Fruit fly (Drosophila melanogaster) whole organism, prepupa: Measurements from ENCODE around the gene CG14453.

Experiments used
- CG10631 ChIP-seq: fragments of 200-800 bp; sonication (Bioruptor generic); optimal IDR thresholded peaks from 2 replicates; lab custom pipeline; 2016; ENCODE audit warnings: missing biosample characterization, missing genetic modification characterization
- CG10669 ChIP-seq: fragments of 200-800 bp; sonication (Bioruptor generic); optimal IDR thresholded peaks from 3 replicates; lab custom pipeline; 2018; ENCODE audit warnings: missing biosample characterization, mild to moderate bottlenecking, missing genetic modification characterization, moderate library complexity
- CG11294 ChIP-seq: fragments of 200-800 bp; sonication (Bioruptor generic); IDR thresholded peaks from 2 replicates; pipeline ENCODE4 v1.3.6; 2022; ENCODE audit warnings: missing biosample characterization, missing genetic modification characterization
- CG11762 ChIP-seq: fragments of 200-800 bp; sonication (Bioruptor generic); optimal IDR thresholded peaks from 3 replicates; lab custom pipeline; 2016; ENCODE audit warnings: missing biosample characterization, missing genetic modification characterization; ENCODE audit not compliant: insufficient read depth
- CG11902 ChIP-seq: fragments of 200-800 bp; sonication (Bioruptor generic); optimal IDR thresholded peaks from 3 replicates; lab custom pipeline; 2016; ENCODE audit warnings: missing biosample characterization, missing genetic modification characterization
- CG15336 ChIP-seq: fragments of 200-800 bp; sonication (Bioruptor generic); IDR thresholded peaks from 2 replicates; pipeline ENCODE4 v1.3.6; 2022; ENCODE audit warnings: missing biosample characterization, missing genetic modification characterization
- CG1621 ChIP-seq: fragments of 200-800 bp; sonication (Bioruptor generic); optimal IDR thresholded peaks from 3 replicates; lab custom pipeline; 2018; ENCODE audit warnings: missing biosample characterization, mild to moderate bottlenecking, missing genetic modification characterization
- CG16779 ChIP-seq: fragments of 200-800 bp; sonication (Bioruptor generic); optimal IDR thresholded peaks from 3 replicates; lab custom pipeline; 2017; ENCODE audit warnings: missing biosample characterization, mild to moderate bottlenecking, missing genetic modification characterization
- CG31627 ChIP-seq: fragments of 200-800 bp; sonication (Bioruptor generic); optimal IDR thresholded peaks from 3 replicates; lab custom pipeline; 2016; ENCODE audit warnings: missing biosample characterization, missing genetic modification characterization
- CG32006 ChIP-seq: fragments of 200-800 bp; sonication (Bioruptor generic); optimal IDR thresholded peaks from 3 replicates; lab custom pipeline; 2017; ENCODE audit warnings: missing biosample characterization, mild to moderate bottlenecking, missing genetic modification characterization
- CG34406 ChIP-seq: fragments of 200-800 bp; sonication (Bioruptor generic); optimal IDR thresholded peaks from 3 replicates; lab custom pipeline; 2016; ENCODE audit warnings: missing biosample characterization, missing genetic modification characterization
- CG3919 ChIP-seq: fragments of 200-800 bp; sonication (Bioruptor generic); optimal IDR thresholded peaks from 3 replicates; lab custom pipeline; 2016; ENCODE audit warnings: missing biosample characterization, missing genetic modification characterization
- CG4318 ChIP-seq: fragments of 200-800 bp; sonication (Bioruptor generic); optimal IDR thresholded peaks from 3 replicates; lab custom pipeline; 2017; ENCODE audit warnings: missing biosample characterization, mild to moderate bottlenecking, missing genetic modification characterization
- CG6163 ChIP-seq: fragments of 200-800 bp; sonication (Bioruptor generic); IDR thresholded peaks from 3 replicates; pipeline ENCODE4 v1.3.6; 2022; ENCODE audit warnings: missing biosample characterization, missing genetic modification characterization
- CG6276 ChIP-seq: fragments of 200-800 bp; sonication (Bioruptor generic); optimal IDR thresholded peaks from 2 replicates; lab custom pipeline; 2017; ENCODE audit warnings: missing biosample characterization, mild to moderate bottlenecking, missing genetic modification characterization
- CG6792 ChIP-seq: fragments of 200-800 bp; sonication (Bioruptor generic); optimal IDR thresholded peaks from 3 replicates; lab custom pipeline; 2016; ENCODE audit warnings: missing biosample characterization, missing genetic modification characterization
- CG6808 ChIP-seq: fragments of 200-800 bp; sonication (Bioruptor generic); optimal IDR thresholded peaks from 3 replicates; lab custom pipeline; 2017; ENCODE audit warnings: missing biosample characterization, missing genetic modification characterization, mild to moderate bottlenecking, moderate library complexity, missing genetic modification reagents
- CG6854 ChIP-seq: fragments of 200-800 bp; sonication (Bioruptor generic); optimal IDR thresholded peaks from 2 replicates; lab custom pipeline; 2017; ENCODE audit warnings: missing biosample characterization, mild to moderate bottlenecking, missing genetic modification characterization
- CG7368 ChIP-seq: fragments of 200-800 bp; sonication (Bioruptor generic); optimal IDR thresholded peaks from 3 replicates; lab custom pipeline; 2016; ENCODE audit warnings: missing biosample characterization, missing genetic modification characterization
- CG8119 ChIP-seq: fragments of 200-800 bp; sonication (Bioruptor generic); IDR thresholded peaks from 3 replicates; pipeline ENCODE4 v1.3.6; 2022; ENCODE audit warnings: missing biosample characterization, missing genetic modification characterization
- CG8319 ChIP-seq: fragments of 200-800 bp; sonication (Bioruptor generic); optimal IDR thresholded peaks from 3 replicates; lab custom pipeline; 2016; ENCODE audit warnings: missing biosample characterization, missing genetic modification characterization
- CG9139 ChIP-seq: fragments of 200-800 bp; sonication (Bioruptor generic); optimal IDR thresholded peaks from 3 replicates; lab custom pipeline; 2017; ENCODE audit warnings: missing biosample characterization, mild to moderate bottlenecking, missing genetic modification characterization
- Eip75B ChIP-seq: fragments of 200-800 bp; sonication (Bioruptor generic); optimal IDR thresholded peaks from 3 replicates; lab custom pipeline; 2016; ENCODE audit warnings: missing biosample characterization, missing genetic modification characterization
- Eip78C ChIP-seq: fragments of 200-800 bp; sonication (Bioruptor generic); peaks from one replicate; lab custom pipeline; 2016; ENCODE audit warnings: missing biosample characterization, missing genetic modification characterization
- Ets21C ChIP-seq: fragments of 200-800 bp; sonication (Bioruptor generic); optimal IDR thresholded peaks from 3 replicates; lab custom pipeline; 2016; ENCODE audit warnings: missing biosample characterization, missing genetic modification characterization
- Gug ChIP-seq: fragments of 200-800 bp; sonication (Bioruptor generic); IDR thresholded peaks from 2 replicates; pipeline ENCODE4 v1.3.6; 2022; ENCODE audit warnings: missing biosample characterization, missing genetic modification characterization
- Hr38 ChIP-seq: sonication (Bioruptor generic); optimal IDR thresholded peaks from 2 replicates; lab custom pipeline; 2016; ENCODE audit warnings: missing biosample characterization, missing genetic modification characterization
- Hr39 ChIP-seq: fragments of 200-800 bp; sonication (Bioruptor generic); optimal IDR thresholded peaks from 2 replicates; lab custom pipeline; 2016; ENCODE audit warnings: missing biosample characterization, missing genetic modification characterization
- Hr4 ChIP-seq: fragments of 200-800 bp; sonication (Bioruptor generic); optimal IDR thresholded peaks from 3 replicates; lab custom pipeline; 2016; ENCODE audit warnings: missing biosample characterization, missing genetic modification characterization
- Lpt ChIP-seq: fragments of 200-800 bp; sonication (Bioruptor generic); optimal IDR thresholded peaks from 3 replicates; lab custom pipeline; 2016; ENCODE audit warnings: missing biosample characterization, missing genetic modification characterization
- OdsH ChIP-seq: fragments of 200-800 bp; sonication (Bioruptor generic); optimal IDR thresholded peaks from 3 replicates; lab custom pipeline; 2016; ENCODE audit warnings: missing biosample characterization, missing genetic modification characterization
- Sox102F ChIP-seq: fragments of 200-800 bp; sonication (Bioruptor generic); optimal IDR thresholded peaks from 2 replicates; lab custom pipeline; 2016; ENCODE audit warnings: missing biosample characterization, mild to moderate bottlenecking, missing genetic modification characterization
- Sox14 ChIP-seq: fragments of 200-800 bp; sonication (Bioruptor generic); optimal IDR thresholded peaks from 3 replicates; lab custom pipeline; 2016; ENCODE audit warnings: missing biosample characterization, missing genetic modification characterization
- Sox15 ChIP-seq: fragments of 200-800 bp; sonication (Bioruptor generic); optimal IDR thresholded peaks from 3 replicates; lab custom pipeline; 2016; ENCODE audit warnings: missing biosample characterization, missing genetic modification characterization
- achi ChIP-seq: fragments of 200-800 bp; sonication (Bioruptor generic); optimal IDR thresholded peaks from 3 replicates; lab custom pipeline; 2016; ENCODE audit warnings: missing biosample characterization, missing genetic modification characterization
- acj6 ChIP-seq: fragments of 200-800 bp; sonication (Bioruptor generic); optimal IDR thresholded peaks from 3 replicates; lab custom pipeline; 2016; ENCODE audit warnings: missing biosample characterization, missing genetic modification characterization
- cyc ChIP-seq: fragments of 200-800 bp; sonication (Bioruptor generic); optimal IDR thresholded peaks from 3 replicates; lab custom pipeline; 2016; ENCODE audit warnings: missing biosample characterization, missing genetic modification characterization
- dac ChIP-seq: fragments of 200-800 bp; sonication (Bioruptor generic); optimal IDR thresholded peaks from 2 replicates; lab custom pipeline; 2017; ENCODE audit warnings: missing biosample characterization, mild to moderate bottlenecking, missing genetic modification characterization
- dsx ChIP-seq: fragments of 200-800 bp; optimal IDR thresholded peaks from 3 replicates; lab custom pipeline; 2019; ENCODE audit warnings: missing biosample characterization, mild to moderate bottlenecking, missing genetic modification characterization, moderate library complexity; ENCODE audit not compliant: poor library complexity, severe bottlenecking
- eg ChIP-seq: fragments of 200-800 bp; sonication (Bioruptor generic); IDR thresholded peaks from 3 replicates; pipeline ENCODE4 v1.3.6; 2022; ENCODE audit warnings: missing biosample characterization, missing genetic modification characterization
- esn ChIP-seq: fragments of 200-800 bp; sonication (Bioruptor generic); optimal IDR thresholded peaks from 2 replicates; lab custom pipeline; 2016; ENCODE audit warnings: missing biosample characterization, mild to moderate bottlenecking, missing genetic modification characterization, moderate library complexity
- fd59A ChIP-seq: fragments of 200-800 bp; sonication (Bioruptor generic); optimal IDR thresholded peaks from 2 replicates; lab custom pipeline; 2017; ENCODE audit warnings: missing biosample characterization, mild to moderate bottlenecking, missing genetic modification characterization, missing genetic modification reagents
- fd85E ChIP-seq: fragments of 200-800 bp; sonication (Bioruptor generic); optimal IDR thresholded peaks from 3 replicates; lab custom pipeline; 2016; ENCODE audit warnings: missing biosample characterization, missing genetic modification characterization
- fkh ChIP-seq: fragments of 200-800 bp; sonication (Bioruptor generic); optimal IDR thresholded peaks from 3 replicates; lab custom pipeline; 2017; ENCODE audit warnings: missing biosample characterization, mild to moderate bottlenecking, missing genetic modification characterization, moderate library complexity
- lz ChIP-seq: fragments of 200-800 bp; sonication (Bioruptor generic); optimal IDR thresholded peaks from 3 replicates; lab custom pipeline; 2016; ENCODE audit warnings: missing biosample characterization, missing genetic modification characterization
- net ChIP-seq: fragments of 200-800 bp; sonication (Bioruptor generic); optimal IDR thresholded peaks from 3 replicates; lab custom pipeline; 2016; ENCODE audit warnings: missing biosample characterization, missing genetic modification characterization
- pdm3 ChIP-seq: fragments of 200-800 bp; sonication (Bioruptor generic); optimal IDR thresholded peaks from 3 replicates; lab custom pipeline; 2016; ENCODE audit warnings: missing biosample characterization, missing genetic modification characterization
- salr ChIP-seq, 2 experiments: fragments of 200-800 bp; sonication (Bioruptor generic); optimal IDR thresholded peaks; 3 replicates each; lab custom pipeline; 2016 to 2018; ENCODE audit warnings: missing biosample characterization in 2 of 2, missing genetic modification characterization in 2 of 2, mild to moderate bottlenecking in 1 of 2
- spab ChIP-seq: fragments of 200-800 bp; sonication (Bioruptor generic); optimal IDR thresholded peaks from 2 replicates; lab custom pipeline; 2017; ENCODE audit warnings: missing biosample characterization, mild to moderate bottlenecking, missing genetic modification characterization, missing genetic modification reagents
- ss ChIP-seq, 2 experiments: fragments of 200-800 bp; sonication (Bioruptor generic); optimal IDR thresholded peaks; 2 replicates in 1 of 2; 3 replicates in 1 of 2; lab custom pipeline; 2017 to 2018; ENCODE audit warnings: mild to moderate bottlenecking in 2 of 2, missing biosample characterization in 2 of 2, missing genetic modification characterization in 2 of 2, moderate library complexity in 1 of 2
- svp ChIP-seq: fragments of 200-800 bp; sonication (Bioruptor generic); peaks from one replicate; lab custom pipeline; 2016; ENCODE audit warnings: missing biosample characterization, missing genetic modification characterization

The CG14453 gene

DNA sequence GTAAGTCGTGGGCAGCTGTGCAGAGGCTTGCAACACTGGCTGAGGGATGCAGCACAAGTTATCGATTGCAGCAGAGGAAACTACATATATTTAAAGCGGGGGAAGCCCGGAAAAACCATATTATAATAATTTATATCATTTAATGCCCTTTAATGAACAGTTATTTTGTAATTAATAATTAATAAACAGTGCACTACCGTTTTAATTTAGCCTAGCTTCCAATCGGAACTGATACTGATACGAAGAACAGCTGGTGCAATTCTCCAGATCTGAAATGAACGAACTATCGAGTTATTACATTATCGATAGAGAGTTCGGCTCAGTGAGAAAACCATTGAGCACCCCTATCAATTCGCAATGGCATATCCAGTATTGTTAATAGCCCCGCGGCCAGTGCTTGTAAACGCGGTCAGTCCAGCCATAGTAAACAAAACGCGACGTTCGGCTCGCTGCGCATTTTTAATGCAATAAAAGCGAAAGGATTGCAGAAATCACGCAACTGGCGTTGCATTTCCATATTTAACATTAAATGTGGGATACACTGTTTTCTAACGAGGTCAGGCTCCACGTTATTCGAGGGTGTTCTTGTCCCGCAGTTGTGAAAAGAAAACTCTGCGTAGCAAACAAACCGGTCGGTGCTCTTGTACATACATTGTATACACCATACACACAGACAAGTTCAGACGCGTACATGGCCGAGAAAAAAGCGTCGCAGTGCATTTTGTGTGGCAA lies 47.7 kb downstream of the CG14453 start, which contains the start of gene CG7369:
Gene CG7369, plus strand, starts transcription at position 405 of the 732 bp plus-strand sequence.
- TF ChIP-seq eg (GFP tag; lab: Robert Waterston, UW) (peak; percentile 84), dsx (peak; percentile 99), fd59A (peak; percentile 84), fkh (GFP tag; lab: Kevin White, UChicago) (peak; percentile 93), Lpt (GFP tag; lab: Kevin White, UChicago) (peak; percentile 46), Hr39 (GFP tag; lab: Kevin White, UChicago) (peak; percentile 83), Sox15 (peak; percentile 83), dac (GFP tag; lab: Kevin White, UChicago) (peak; percentile 75), CG10631 (GFP tag; lab: Kevin White, UChicago) (peak; percentile 93), CG15336 (GFP tag; lab: Robert Waterston, UW) (peak; percentile 63), CG8119 (peak; percentile 70), CG6163 (GFP tag; lab: Robert Waterston, UW) (peak; percentile 86), CG8319 (GFP tag; lab: Kevin White, UChicago) (peak; percentile 72), acj6 (GFP tag; lab: Kevin White, UChicago) (peak; percentile 86), CG1621 (tag; lab: Kevin White, UChicago) (peak; percentile 60), Eip78C (GFP tag; lab: Kevin White, UChicago) (peak; percentile 93), spab (GFP tag; lab: Kevin White, UChicago) (no peak), CG6276 (GFP tag; lab: Kevin White, UChicago) (no peak), CG34406 (peak; percentile 86), CG32006 (GFP tag; lab: Kevin White, UChicago) (peak; percentile 85), CG16779 (peak; percentile 57), achi (GFP tag; lab: Kevin White, UChicago) (peak; percentile 86), esn (GFP tag; lab: Kevin White, UChicago) (peak; percentile 90), Ets21C (GFP tag; lab: Kevin White, UChicago) (peak; percentile 83), Sox102F (peak; percentile 86), CG7368 (peak; percentile 72), CG9139 (GFP tag; lab: Kevin White, UChicago) (peak; percentile 43), CG3919 (GFP tag; lab: Kevin White, UChicago) (peak; percentile 89), lz (GFP tag; lab: Kevin White, UChicago) (peak; percentile 88), Eip75B (GFP tag; lab: Kevin White, UChicago) (peak; percentile 76), Hr38 (GFP tag; lab: Kevin White, UChicago) (no peak), Sox14 (GFP tag; lab: Kevin White, UChicago) (peak; percentile 81), salr (GFP tag; optimal IDR thresholded peaks at IDR 0.05; lab: Kevin White, UChicago) (peak; percentile 58 to 91), CG6792 (GFP tag; lab: Kevin White, UChicago) (peak; percentile 85), pdm3 (GFP tag; lab: Kevin White, UChicago) (peak; percentile 85), CG11762 (GFP tag; lab: Kevin White, UChicago) (peak; percentile 82), fd85E (GFP tag; lab: Kevin White, UChicago) (peak; percentile 59), CG11902 (GFP tag; lab: Kevin White, UChicago) (peak; percentile 84), CG31627 (peak; percentile 89), CG10669 (GFP tag; lab: Kevin White, UChicago) (peak; percentile 83), CG6854 (peak; percentile 14), OdsH (peak; percentile 90), Hr4 (GFP tag; lab: Kevin White, UChicago) (peak; percentile 85), CG4318 (GFP tag; lab: Kevin White, UChicago) (peak; percentile 81), cyc (GFP tag; lab: Kevin White, UChicago) (peak; percentile 85), CG6808 (GFP tag; lab: Kevin White, UChicago) (peak; percentile 68), svp (GFP tag; lab: Kevin White, UChicago) (peak; percentile 94), CG11294 (GFP tag; lab: Robert Waterston, UW) (peak; percentile 82), Gug (GFP tag; lab: Robert Waterston, UW) (peak; percentile 75), ss (GFP tag; optimal IDR thresholded peaks at IDR 0.05; lab: Kevin White, UChicago) (peak in 1 of 2 experiments; percentile 83), net (GFP tag; lab: Kevin White, UChicago) (peak; percentile 72)
